Worm (Caenorhabditis elegans) whole organism, young adult: ENCODE results near the gene cest-28.
A peak's percentile ranks its signal among the peaks of the same experiment; 100 is the strongest.

ENCODE experiments used
- C17E4.6 ChIP-seq: fragments of 200-800 bp; sonication (Bioruptor generic); IDR thresholded peaks from 2 replicates; pipeline ENCODE4 v1.3.6; 2022; ENCODE audit warnings: missing genetic modification reagents, missing genetic modification characterization, missing compliant biosample characterization
- Y79H2A.3 ChIP-seq: fragments of 200-800 bp; sonication (Bioruptor generic); conservative IDR thresholded peaks from 2 replicates; pipeline ENCODE4 v1.3.6; 2022; ENCODE audit warnings: missing genetic modification reagents, missing genetic modification characterization, missing compliant biosample characterization
- atf-7 ChIP-seq: sonication (generic microtip); optimal IDR thresholded peaks from 2 replicates; lab custom pipeline; 2017; ENCODE audit warnings: mild to moderate bottlenecking, missing genetic modification characterization, missing compliant biosample characterization
- madf-6 ChIP-seq: fragments of 200-800 bp; sonication (Bioruptor generic); IDR thresholded peaks from 2 replicates; pipeline ENCODE4 v1.3.6; 2022; ENCODE audit warnings: missing genetic modification reagents, missing genetic modification characterization, missing compliant biosample characterization
- mel-28 ChIP-seq: sonication (generic microtip); optimal IDR thresholded peaks from 2 replicates; lab custom pipeline; 2016; ENCODE audit warnings: borderline replicate concordance, mild to moderate bottlenecking, missing genetic modification characterization, missing compliant biosample characterization
- nfyb-1 ChIP-seq: fragments of 200-800 bp; sonication (Bioruptor generic); IDR thresholded peaks from 2 replicates; pipeline ENCODE4 v1.3.6; 2022; ENCODE audit warnings: missing genetic modification reagents, missing genetic modification characterization, missing compliant biosample characterization
- pha-4 ChIP-seq: fragments of 150-350 bp; sonication (generic microtip); optimal IDR thresholded peaks from 2 replicates; lab custom pipeline; 2014; ENCODE audit warnings: missing biosample characterization, missing genetic modification reagents, missing genetic modification characterization
- snpc-4 ChIP-seq, 5 experiments: fragments of 150-350 bp in 1 of 5; sonication (generic microtip) in 4 of 5; optimal IDR thresholded peaks; 2 replicates each; lab custom pipeline; 2014 to 2018; ENCODE audit warnings: missing genetic modification characterization in 5 of 5, missing biosample characterization in 3 of 5, antibody characterized with exemption in 2 of 5, mild to moderate bottlenecking in 2 of 5, missing compliant biosample characterization in 2 of 5, missing genotype in 2 of 5, moderate library complexity in 2 of 5, missing genetic modification reagents in 1 of 5
- tbx-9 ChIP-seq: sonication (generic microtip); optimal IDR thresholded peaks from 2 replicates; lab custom pipeline; 2016; ENCODE audit warnings: borderline replicate concordance, missing genetic modification characterization, inconsistent platforms, missing compliant biosample characterization
- ztf-18 ChIP-seq: sonication (generic microtip); optimal IDR thresholded peaks from 2 replicates; lab custom pipeline; 2016; ENCODE audit warnings: missing genotype, mild to moderate bottlenecking, missing genetic modification characterization, missing compliant biosample characterization

DNA sequence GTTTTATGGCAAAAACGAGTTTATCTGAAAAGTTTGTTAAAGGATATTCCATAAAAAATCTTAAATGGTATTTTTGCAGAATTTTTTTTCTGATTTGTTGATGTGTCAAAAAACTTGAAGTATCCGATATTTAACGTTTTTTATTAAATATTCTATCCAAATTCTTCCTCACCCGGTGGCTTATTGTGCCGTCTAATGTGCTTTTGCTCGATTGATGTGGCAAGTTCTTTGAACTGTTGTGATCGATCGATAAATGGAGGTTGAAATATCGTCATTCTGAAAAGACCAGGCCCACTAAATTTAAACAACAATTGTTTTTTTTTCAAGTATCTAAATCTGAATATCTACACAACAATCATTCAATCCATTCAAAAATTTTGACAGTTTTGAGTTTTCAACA, 14.4 kb upstream of the cest-28 start, which contains the start of gene syx-18:
- TF ChIP-seq mel-28 (tag; lab: Kevin White, UChicago) (no peak), Y79H2A.3 (no peak), C17E4.6 (GFP tag; lab: Robert Waterston, UW) (no peak), atf-7 (peak; percentile 7), ztf-18 (tag; lab: Kevin White, UChicago) (no peak), tbx-9 (tag; lab: Kevin White, UChicago) (no peak), pha-4 (tag; lab: Kevin White, UChicago) (no peak), nfyb-1 (no peak; the same call in 1 of the 2 replicates), snpc-4 (GFP tag; optimal IDR thresholded peaks at IDR 0.05; lab: Kevin White, UChicago) (no peak), snpc-4 (tag; optimal IDR thresholded peaks at IDR 0.05; lab: Kevin White, UChicago) (peak in 1 of 4 experiments; percentile 11), madf-6 (GFP tag; lab: Robert Waterston, UW) (peak; percentile 53)
